Fruit fly (Drosophila melanogaster): ENCODE measurements around the gene Hpd.

The Hpd gene

DNA sequence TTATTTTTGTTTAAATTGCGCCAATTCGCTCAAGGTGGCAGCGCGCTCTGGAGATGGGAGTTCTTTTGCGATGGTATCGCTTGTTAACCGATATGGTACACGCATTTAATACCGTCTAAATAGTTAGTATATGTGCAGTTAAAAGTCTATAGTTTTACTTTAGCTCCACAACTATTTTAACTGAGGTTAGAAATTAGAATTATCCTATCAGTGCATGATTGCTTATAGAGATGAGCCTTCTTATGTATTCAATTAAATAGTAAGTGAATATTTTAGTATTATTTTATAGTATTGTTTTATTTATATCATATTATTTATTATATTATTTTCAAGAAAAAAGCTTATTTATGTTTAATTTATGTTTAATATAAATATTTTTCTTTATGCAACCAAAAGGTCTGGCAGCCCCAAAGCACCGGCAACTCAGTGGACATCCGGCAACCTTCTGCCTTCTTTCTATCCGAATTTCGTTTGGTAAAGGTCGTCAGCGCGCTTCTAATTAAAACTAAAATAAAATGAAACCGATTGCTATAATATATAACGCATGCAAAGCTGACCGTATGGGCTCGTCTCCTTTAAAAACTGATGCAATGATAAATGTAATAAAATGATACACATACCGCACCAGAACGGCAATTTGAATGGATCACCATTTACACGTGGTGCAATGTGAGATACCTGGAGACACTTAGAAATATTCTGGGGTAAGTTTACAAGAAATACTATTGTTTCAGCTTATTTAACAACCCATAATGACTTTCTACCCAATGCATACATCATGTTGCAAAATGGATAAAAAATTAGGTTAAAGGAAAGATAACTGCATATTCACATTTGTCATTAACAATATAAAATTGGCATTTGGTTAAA lies 13.4 kb upstream of the Hpd start, which contains the start of gene CG5199 (continued):
- no peak for TF ChIP-seq dsx (GFP tag; optimal IDR thresholded peaks at IDR 0.05; ENCODE audit: poor library complexity, severe bottlenecking)
- peak; percentile 68 for TF ChIP-seq CG3919 (GFP tag; optimal IDR thresholded peaks at IDR 0.05)
- no peak for TF ChIP-seq vri (GFP tag; optimal IDR thresholded peaks at IDR 0.05)
- no peak for TF ChIP-seq fkh (GFP tag; optimal IDR thresholded peaks at IDR 0.05)
- TF ChIP-seq CG9139 (GFP tag; optimal IDR thresholded peaks at IDR 0.05) = no peak
- peak; percentile 84 for TF ChIP-seq svp (GFP tag)
- no peak for TF ChIP-seq CG6808 (GFP tag; optimal IDR thresholded peaks at IDR 0.05)
- no peak for TF ChIP-seq fd59A (GFP tag; optimal IDR thresholded peaks at IDR 0.05)
- TF ChIP-seq CG6792 (GFP tag; optimal IDR thresholded peaks at IDR 0.05) = peak; percentile 48
- TF ChIP-seq acj6 (GFP tag; optimal IDR thresholded peaks at IDR 0.05) = peak; percentile 58
- no peak for TF ChIP-seq CG8319 (GFP tag; optimal IDR thresholded peaks at IDR 0.05)
- TF ChIP-seq Sox14 (GFP tag; optimal IDR thresholded peaks at IDR 0.05) = peak; percentile 24
- peak; percentile 71 for TF ChIP-seq Ets96B (tag; optimal IDR thresholded peaks at IDR 0.05)
- TF ChIP-seq CG3032 (tag; optimal IDR thresholded peaks at IDR 0.05) = peak; percentile 79
- peak; percentile 1 for TF ChIP-seq Sox102F (GFP tag; optimal IDR thresholded peaks at IDR 0.05)
- peak; percentile 48 for TF ChIP-seq Hr39 (GFP tag; optimal IDR thresholded peaks at IDR 0.05)
- peak; percentile 52 for TF ChIP-seq CG31627 (GFP tag; optimal IDR thresholded peaks at IDR 0.05)
- peak; percentile 57 for TF ChIP-seq achi (GFP tag; optimal IDR thresholded peaks at IDR 0.05)
- TF ChIP-seq CG6854 (GFP tag; optimal IDR thresholded peaks at IDR 0.05) = no peak
- TF ChIP-seq topi (GFP tag; optimal IDR thresholded peaks at IDR 0.05) = peak; percentile 37
- peak in 1 of 2 experiments; percentile 30 for TF ChIP-seq salr (GFP tag; optimal IDR thresholded peaks at IDR 0.05)
- peak; percentile 35 for TF ChIP-seq Lpt (GFP tag; optimal IDR thresholded peaks at IDR 0.05)
- no peak for TF ChIP-seq ss (GFP tag; optimal IDR thresholded peaks at IDR 0.05)
- peak; percentile 65 for TF ChIP-seq Gug (GFP tag; IDR thresholded peaks at IDR 0.05)
- TF ChIP-seq spab (GFP tag; optimal IDR thresholded peaks at IDR 0.05) = no peak
- TF ChIP-seq CG7368 (GFP tag; optimal IDR thresholded peaks at IDR 0.05) = peak; percentile 5
- TF ChIP-seq CG15336 (GFP tag; IDR thresholded peaks at IDR 0.05) = 0 out of 2 replicates have a peak, but pooled peaks have one; percentile 21
- peak; percentile 48; the same call in 1 of the 2 replicates for TF ChIP-seq CG11294 (GFP tag; IDR thresholded peaks at IDR 0.05)
- TF ChIP-seq Met (GFP tag; optimal IDR thresholded peaks at IDR 0.05) = no peak
- TF ChIP-seq CG4318 (GFP tag; optimal IDR thresholded peaks at IDR 0.05) = peak; percentile 49
- no peak for TF ChIP-seq CG8119 (GFP tag; IDR thresholded peaks at IDR 0.05)
- peak; percentile 82 for TF ChIP-seq CG10631 (GFP tag; optimal IDR thresholded peaks at IDR 0.05)
- peak; percentile 74 for TF ChIP-seq cyc (GFP tag; optimal IDR thresholded peaks at IDR 0.05)
- no peak for TF ChIP-seq CG1621 (tag; optimal IDR thresholded peaks at IDR 0.05)
- peak; percentile 63 for TF ChIP-seq CG32006 (GFP tag; optimal IDR thresholded peaks at IDR 0.05)
- peak; percentile 62 for TF ChIP-seq lz (GFP tag; optimal IDR thresholded peaks at IDR 0.05)

dm6 chr3L:20448773-20449172 lies 9.1 kb upstream of the Hpd start:
- TF ChIP-seq CG11902 (GFP tag; optimal IDR thresholded peaks at IDR 0.05) = no peak
- peak; percentile 49 for TF ChIP-seq svp (GFP tag)

- TF ChIP-seq CG10669 (GFP tag; optimal IDR thresholded peaks at IDR 0.05) (no peak), svp (GFP tag) (peak; percentile 11), Eip78C (GFP tag) (peak; percentile 70), fkh (GFP tag; optimal IDR thresholded peaks at IDR 0.05) (peak; percentile 81), CG8319 (GFP tag; optimal IDR thresholded peaks at IDR 0.05) (no peak), Blimp-1 (GFP tag; optimal IDR thresholded peaks at IDR 0.05) (peak; percentile 60), CG6854 (GFP tag; optimal IDR thresholded peaks at IDR 0.05) (peak; percentile 73), esn (GFP tag; optimal IDR thresholded peaks at IDR 0.05) (peak; percentile 42), Met (GFP tag; optimal IDR thresholded peaks at IDR 0.05) (peak; percentile 23), dsx (GFP tag; optimal IDR thresholded peaks at IDR 0.05; ENCODE audit: poor library complexity, severe bottlenecking) (peak; percentile 7), Sox102F (GFP tag; optimal IDR thresholded peaks at IDR 0.05) (peak; percentile 18), Smox (GFP tag; optimal IDR thresholded peaks at IDR 0.05) (peak; percentile 30), CG34406 (GFP tag; optimal IDR thresholded peaks at IDR 0.05) (peak; percentile 32), CG3032 (tag; optimal IDR thresholded peaks at IDR 0.05) (no peak), Eip93F (GFP tag; optimal IDR thresholded peaks at IDR 0.05) (peak; percentile 28), CG7368 (GFP tag; optimal IDR thresholded peaks at IDR 0.05) (no peak), CG8632 (GFP tag; optimal IDR thresholded peaks at IDR 0.05) (peak; percentile 32), vri (GFP tag; optimal IDR thresholded peaks at IDR 0.05) (peak; percentile 65), CG3919 (GFP tag; optimal IDR thresholded peaks at IDR 0.05) (no peak), CG6163 (GFP tag; IDR thresholded peaks at IDR 0.05) (no peak)
Observed at dm6 chr3L:20447957-20448356, 8.3 kb upstream of the Hpd start.

All from whole organism, prepupa.